Worm (Caenorhabditis elegans) whole organism, mixed stage, embryonic: ENCODE data around the gene dmsr-13.

ENCODE experiments used
- bed-3 ChIP-seq: fragments of 200-800 bp; sonication (Bioruptor generic); optimal IDR thresholded peaks from 3 replicates; lab custom pipeline; 2018; ENCODE audit warnings: mild to moderate bottlenecking, missing genetic modification characterization, moderate library complexity, missing compliant biosample characterization
- blmp-1 ChIP-seq: fragments of 150-350 bp; optimal IDR thresholded peaks from 2 replicates; lab custom pipeline; 2014; ENCODE audit warnings: missing biosample characterization, missing genetic modification characterization
- ceh-39 ChIP-seq: fragments of 150-350 bp; optimal IDR thresholded peaks from 2 replicates; lab custom pipeline; 2014; ENCODE audit warnings: missing biosample characterization, missing genetic modification characterization
- ceh-43 ChIP-seq: fragments of 200-800 bp; sonication (Bioruptor generic); optimal IDR thresholded peaks from 2 replicates; lab custom pipeline; 2018; ENCODE audit warnings: mild to moderate bottlenecking, missing genetic modification characterization, moderate library complexity, missing compliant biosample characterization
- ceh-83 ChIP-seq: fragments of 200-800 bp; sonication (Bioruptor generic); optimal IDR thresholded peaks from 2 replicates; lab custom pipeline; 2018; ENCODE audit warnings: mild to moderate bottlenecking, missing genetic modification characterization, missing compliant biosample characterization
- ces-1 ChIP-seq: fragments of 150-350 bp; optimal IDR thresholded peaks from 2 replicates; lab custom pipeline; 2014; ENCODE audit warnings: missing biosample characterization, missing genetic modification reagents, missing genetic modification characterization
- cnd-1 ChIP-seq: fragments of 200-800 bp; sonication (Bioruptor generic); optimal IDR thresholded peaks from 2 replicates; lab custom pipeline; 2018; ENCODE audit warnings: mild to moderate bottlenecking, missing genetic modification characterization, missing compliant biosample characterization
- elt-1 ChIP-seq: sonication (generic microtip); optimal IDR thresholded peaks from 2 replicates; lab custom pipeline; 2017; ENCODE audit warnings: missing genetic modification characterization, mild to moderate bottlenecking, missing compliant biosample characterization, antibody characterized with exemption, moderate library complexity, borderline replicate concordance; ENCODE audit not compliant: insufficient read depth
- elt-3 ChIP-seq: fragments of 150-350 bp; optimal IDR thresholded peaks from 2 replicates; lab custom pipeline; 2014; ENCODE audit warnings: missing biosample characterization, missing genetic modification characterization
- ham-2 ChIP-seq: fragments of 200-800 bp; sonication (Bioruptor generic); optimal IDR thresholded peaks from 2 replicates; lab custom pipeline; 2018; ENCODE audit warnings: mild to moderate bottlenecking, missing genetic modification characterization, missing compliant biosample characterization
- hlh-1 ChIP-seq: fragments of 150-350 bp; optimal IDR thresholded peaks from 2 replicates; lab custom pipeline; 2014; ENCODE audit warnings: missing biosample characterization, missing genetic modification reagents, missing genetic modification characterization
- lin-32 ChIP-seq: fragments of 200-800 bp; sonication (Bioruptor generic); optimal IDR thresholded peaks from 2 replicates; lab custom pipeline; 2018; ENCODE audit warnings: mild to moderate bottlenecking, missing genetic modification characterization, missing compliant biosample characterization
- lsy-2 ChIP-seq: fragments of 150-350 bp; optimal IDR thresholded peaks from 2 replicates; lab custom pipeline; 2014; ENCODE audit warnings: missing biosample characterization, missing genetic modification characterization
- mab-5 ChIP-seq: fragments of 150-350 bp; optimal IDR thresholded peaks from 2 replicates; lab custom pipeline; 2014; ENCODE audit warnings: missing biosample characterization, missing genetic modification characterization
- mep-1 ChIP-seq: fragments of 150-350 bp; optimal IDR thresholded peaks from 2 replicates; lab custom pipeline; 2017; ENCODE audit warnings: missing biosample characterization, missing genetic modification reagents, missing genetic modification characterization, inconsistent platforms
- mls-2 ChIP-seq: sonication (generic microtip); optimal IDR thresholded peaks from 2 replicates; lab custom pipeline; 2016; ENCODE audit warnings: mild to moderate bottlenecking, missing genetic modification characterization, moderate library complexity, missing compliant biosample characterization
- nhr-12 ChIP-seq: fragments of 150-350 bp; optimal IDR thresholded peaks from 2 replicates; lab custom pipeline; 2014; ENCODE audit warnings: missing biosample characterization, missing genetic modification characterization
- nhr-2 ChIP-seq: fragments of 150-350 bp; optimal IDR thresholded peaks from 2 replicates; lab custom pipeline; 2014; ENCODE audit warnings: missing biosample characterization, missing genetic modification characterization
- nhr-237 ChIP-seq: fragments of 150-350 bp; optimal IDR thresholded peaks from 2 replicates; lab custom pipeline; 2014; ENCODE audit warnings: missing biosample characterization, missing genetic modification characterization
- nhr-28 ChIP-seq: fragments of 150-350 bp; optimal IDR thresholded peaks from 2 replicates; lab custom pipeline; 2014; ENCODE audit warnings: missing biosample characterization, missing genetic modification characterization
- nhr-76 ChIP-seq: sonication (generic microtip); optimal IDR thresholded peaks from 2 replicates; lab custom pipeline; 2017; ENCODE audit warnings: missing biosample characterization, missing genetic modification characterization
- snpc-4 ChIP-seq: fragments of 150-350 bp; optimal IDR thresholded peaks from 2 replicates; lab custom pipeline; 2014; ENCODE audit warnings: missing biosample characterization, missing genetic modification characterization
- sptf-1 ChIP-seq: sonication (generic microtip); optimal IDR thresholded peaks from 2 replicates; lab custom pipeline; 2017; ENCODE audit warnings: mild to moderate bottlenecking, missing genetic modification characterization, moderate library complexity, missing compliant biosample characterization
- tbx-8 ChIP-seq: fragments of 200-800 bp; sonication (Bioruptor generic); optimal IDR thresholded peaks from 2 replicates; lab custom pipeline; 2018; ENCODE audit warnings: mild to moderate bottlenecking, missing genetic modification characterization, moderate library complexity, missing compliant biosample characterization
- unc-120 ChIP-seq: sonication (generic microtip); optimal IDR thresholded peaks from 2 replicates; lab custom pipeline; 2017; ENCODE audit warnings: missing genetic modification characterization, missing compliant biosample characterization; ENCODE audit not compliant: poor library complexity, severe bottlenecking
- zip-8 ChIP-seq: fragments of 150-350 bp; optimal IDR thresholded peaks from 2 replicates; lab custom pipeline; 2014; ENCODE audit warnings: missing biosample characterization, missing genetic modification characterization

Gene dmsr-13

ce11 chrV:6836036-6836435 is 16.3 kb upstream of the dmsr-13 start:
- TF ChIP-seq blmp-1 (tag; lab: Kevin White, UChicago) (no peak), lin-32 (no peak), ceh-43 (no peak), tbx-8 (GFP tag; lab: Kevin White, UChicago) (no peak), mls-2 (tag; lab: Kevin White, UChicago) (no peak), lsy-2 (tag; lab: Kevin White, UChicago) (no peak), nhr-76 (tag; lab: Kevin White, UChicago) (no peak), nhr-237 (tag; lab: Kevin White, UChicago) (no peak)

DNA sequence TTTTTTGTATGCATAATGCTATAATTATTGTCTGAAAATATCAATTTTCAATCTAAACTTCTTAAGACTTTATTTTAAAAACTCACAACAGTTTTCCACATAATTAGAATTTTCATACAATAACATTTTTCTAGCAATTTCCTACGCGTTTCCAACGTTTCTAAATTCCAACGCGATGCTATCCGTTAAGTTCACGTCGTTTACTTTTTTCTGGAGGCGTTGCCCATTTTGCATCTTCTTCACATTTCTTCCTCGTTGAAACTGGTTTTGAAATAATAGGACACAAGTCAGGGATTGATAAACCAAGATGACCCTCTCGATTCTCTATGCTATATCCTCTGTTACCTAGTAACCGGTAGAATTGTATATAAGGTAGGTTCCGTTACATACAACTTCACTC is 15.5 kb upstream of the dmsr-13 start, which contains the start of the genes T15B7.14 and col-143:
Gene T15B7.14, minus strand, starts transcription at position 101 of the 400 bp plus-strand sequence.
Gene col-143, plus strand, starts transcription at position 394 of the 400 bp plus-strand sequence.
- TF ChIP-seq zip-8 (no peak), unc-120 (tag; lab: Kevin White, UChicago) (no peak), ces-1 (GFP tag; lab: Kevin White, UChicago) (no peak), elt-3 (tag; lab: Kevin White, UChicago) (no peak), elt-1 (no peak), hlh-1 (no peak), sptf-1 (no peak), snpc-4 (no peak), ceh-39 (tag; lab: Kevin White, UChicago) (no peak), mab-5 (no peak), mls-2 (tag; lab: Kevin White, UChicago) (no peak), lsy-2 (tag; lab: Kevin White, UChicago) (no peak)

ce11 chrV:6831539-6831938 is 11.8 kb upstream of the dmsr-13 start:
- TF ChIP-seq nhr-76 (tag; lab: Kevin White, UChicago) (no peak), elt-3 (tag; lab: Kevin White, UChicago) (no peak)

DNA sequence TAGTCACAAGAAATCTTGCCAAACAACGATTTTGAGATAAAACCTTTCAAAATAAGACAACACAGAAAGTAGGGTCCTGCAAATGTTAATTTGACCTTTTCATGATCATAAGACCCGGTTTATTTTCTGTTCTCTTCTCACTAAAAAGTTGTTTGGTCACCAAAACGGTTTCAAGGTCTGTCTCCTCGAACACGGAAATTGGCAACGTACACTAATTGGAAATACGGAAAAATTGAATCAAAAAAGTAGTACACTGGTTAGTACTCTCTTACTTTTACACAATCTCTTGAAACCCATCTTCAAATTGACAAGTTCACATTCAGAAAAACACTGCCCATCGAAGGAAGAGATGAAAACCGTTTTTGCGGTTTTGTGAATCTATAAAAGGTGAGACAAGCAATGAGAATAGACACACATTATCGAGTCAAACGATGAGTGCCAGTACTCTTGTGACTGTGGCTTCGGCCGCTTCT is 11.1 kb upstream of the dmsr-13 start, which contains the start of gene col-142:
Gene col-142, plus strand, starts transcription at position 423 of the 473 bp plus-strand sequence.
- no peak for TF ChIP-seq elt-3 (tag; lab: Kevin White, UChicago)
- no peak for TF ChIP-seq tbx-8 (GFP tag; lab: Kevin White, UChicago)
- no peak for TF ChIP-seq ceh-83 (GFP tag; lab: Kevin White, UChicago)
- TF ChIP-seq ces-1 (GFP tag; lab: Kevin White, UChicago): no peak
- no peak for TF ChIP-seq nhr-12 (tag; lab: Kevin White, UChicago)
- TF ChIP-seq nhr-237 (tag; lab: Kevin White, UChicago): no peak
- no peak for TF ChIP-seq sptf-1
- TF ChIP-seq ham-2: no peak
- TF ChIP-seq lin-32: no peak
- TF ChIP-seq ceh-43: no peak
- no peak for TF ChIP-seq elt-1
- TF ChIP-seq nhr-28 (tag; lab: Kevin White, UChicago): no peak
- no peak for TF ChIP-seq mls-2 (tag; lab: Kevin White, UChicago)
- TF ChIP-seq ceh-39 (tag; lab: Kevin White, UChicago): no peak
- TF ChIP-seq bed-3 (GFP tag; lab: Kevin White, UChicago): no peak
- no peak for TF ChIP-seq snpc-4
- TF ChIP-seq hlh-1: no peak

DNA sequence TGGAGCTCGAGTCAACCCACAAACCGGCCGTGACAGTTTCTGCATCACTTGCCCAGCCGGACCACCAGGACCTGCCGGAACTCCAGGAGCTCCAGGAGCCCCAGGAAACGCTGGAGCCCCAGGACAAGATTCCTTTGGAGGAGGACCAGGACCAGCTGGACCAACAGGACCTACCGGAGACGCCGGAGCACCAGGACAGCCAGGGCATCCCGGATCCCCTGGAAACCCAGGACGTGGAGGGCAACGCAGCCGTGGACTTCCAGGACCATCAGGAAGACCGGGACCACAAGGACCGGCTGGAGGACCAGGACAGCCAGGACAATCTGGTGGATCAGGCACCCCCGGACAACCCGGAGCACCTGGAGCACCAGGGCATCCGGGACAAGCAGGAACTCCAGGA is 10.4 kb upstream of the dmsr-13 start:
- TF ChIP-seq ham-2: no peak

DNA sequence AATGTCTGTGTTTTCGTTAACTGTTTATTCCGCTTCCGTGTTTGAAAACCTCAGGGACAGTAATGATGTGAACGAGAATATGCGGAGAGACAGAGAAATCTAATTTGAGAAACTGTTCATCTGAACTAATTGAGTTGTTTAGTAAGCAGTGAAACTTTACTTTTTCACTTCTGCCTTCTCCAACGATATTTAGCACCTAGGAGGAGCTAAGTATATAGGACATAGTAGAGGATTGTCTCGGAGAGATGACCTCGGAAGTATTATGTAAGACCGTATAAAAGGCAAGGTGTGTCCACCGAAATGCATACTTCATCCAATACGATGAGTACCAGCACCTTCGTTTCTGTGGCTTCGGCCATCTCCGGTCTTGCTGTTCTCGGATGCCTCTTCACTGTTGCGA is 9.7 kb upstream of the dmsr-13 start, which contains the start of gene col-141:
Gene col-141, plus strand, starts transcription at position 301 of the 400 bp plus-strand sequence.
- TF ChIP-seq cnd-1 (no peak), blmp-1 (tag; lab: Kevin White, UChicago) (no peak), mls-2 (tag; lab: Kevin White, UChicago) (no peak), hlh-1 (no peak), bed-3 (GFP tag; lab: Kevin White, UChicago) (no peak), lin-32 (no peak), nhr-2 (tag; lab: Kevin White, UChicago) (no peak), ceh-39 (tag; lab: Kevin White, UChicago) (no peak), sptf-1 (no peak), mep-1 (no peak)

- no peak for TF ChIP-seq bed-3 (GFP tag; lab: Kevin White, UChicago)
- TF ChIP-seq nhr-237 (tag; lab: Kevin White, UChicago): no peak
- no peak for TF ChIP-seq ceh-83 (GFP tag; lab: Kevin White, UChicago)
- TF ChIP-seq nhr-28 (tag; lab: Kevin White, UChicago): no peak
- no peak for TF ChIP-seq lin-32
- no peak for TF ChIP-seq blmp-1 (tag; lab: Kevin White, UChicago)
- TF ChIP-seq nhr-12 (tag; lab: Kevin White, UChicago): no peak
- no peak for TF ChIP-seq ceh-43
- no peak for TF ChIP-seq mls-2 (tag; lab: Kevin White, UChicago)
These were observed 9.1 kb upstream of the dmsr-13 start, which contains the start of gene dmsr-15 for ce11 chrV:6828786-6829185. Gene dmsr-15 (minus strand): TSS chrV:6828886.
